Fruit fly (Drosophila melanogaster) whole organism, adult: Measurements from ENCODE around the gene CG31141.

Source experiments
- CG11617 ChIP-seq: fragments of 200-800 bp; sonication (Bioruptor generic); optimal IDR thresholded peaks from 2 replicates; lab custom pipeline; 2017; ENCODE audit warnings: mild to moderate bottlenecking, missing biosample characterization, missing genetic modification reagents, missing genetic modification characterization
- CG12768 ChIP-seq: fragments of 200-800 bp; sonication (Bioruptor generic); optimal IDR thresholded peaks from 2 replicates; lab custom pipeline; 2017; ENCODE audit warnings: missing biosample characterization, missing genetic modification characterization, mild to moderate bottlenecking, moderate library complexity, missing genetic modification reagents
- CG14711 ChIP-seq: fragments of 200-800 bp; sonication (Bioruptor generic); optimal IDR thresholded peaks from 2 replicates; lab custom pipeline; 2018; ENCODE audit warnings: missing biosample characterization, mild to moderate bottlenecking, missing genetic modification characterization, moderate library complexity
- CG1620 ChIP-seq: fragments of 200-800 bp; sonication (Bioruptor generic); optimal IDR thresholded peaks from 2 replicates; lab custom pipeline; 2016; ENCODE audit warnings: missing biosample characterization, missing genetic modification characterization
- CG33017 ChIP-seq: fragments of 200-800 bp; sonication (Bioruptor generic); optimal IDR thresholded peaks from 2 replicates; lab custom pipeline; 2018; ENCODE audit warnings: missing biosample characterization, mild to moderate bottlenecking, missing genetic modification characterization, moderate library complexity
- CG5204 ChIP-seq: fragments of 200-800 bp; sonication (Bioruptor generic); optimal IDR thresholded peaks from 2 replicates; lab custom pipeline; 2016; ENCODE audit warnings: missing biosample characterization, missing genetic modification characterization
- CG7045 ChIP-seq: fragments of 200-800 bp; sonication (Bioruptor generic); optimal IDR thresholded peaks from 2 replicates; lab custom pipeline; 2017; ENCODE audit warnings: missing biosample characterization, mild to moderate bottlenecking, missing genetic modification characterization
- CG7101 ChIP-seq: fragments of 200-800 bp; sonication (Bioruptor generic); optimal IDR thresholded peaks from 2 replicates; lab custom pipeline; 2018; ENCODE audit warnings: missing biosample characterization, mild to moderate bottlenecking, missing genetic modification characterization, moderate library complexity
- Clk ChIP-seq: fragments of 200-800 bp; sonication (Bioruptor generic); optimal IDR thresholded peaks from 2 replicates; lab custom pipeline; 2017; ENCODE audit warnings: missing biosample characterization, missing genetic modification characterization
- Crg-1 ChIP-seq: fragments of 200-800 bp; sonication (Bioruptor generic); optimal IDR thresholded peaks from 2 replicates; lab custom pipeline; 2016; ENCODE audit warnings: missing biosample characterization, missing genetic modification characterization
- Hr96 ChIP-seq: fragments of 200-800 bp; sonication (Bioruptor generic); optimal IDR thresholded peaks from 2 replicates; lab custom pipeline; 2016; ENCODE audit warnings: missing biosample characterization, missing genetic modification characterization
- Mnt ChIP-seq: fragments of 200-800 bp; sonication (Bioruptor generic); optimal IDR thresholded peaks from 2 replicates; lab custom pipeline; 2016; ENCODE audit warnings: missing biosample characterization, mild to moderate bottlenecking, missing genetic modification characterization
- bab1 ChIP-seq: fragments of 200-800 bp; sonication (Bioruptor generic); optimal IDR thresholded peaks from 3 replicates; lab custom pipeline; 2019; ENCODE audit warnings: missing biosample characterization, mild to moderate bottlenecking, missing genetic modification characterization, moderate library complexity
- cic ChIP-seq: fragments of 200-800 bp; sonication (Bioruptor generic); optimal IDR thresholded peaks from 2 replicates; lab custom pipeline; 2017; ENCODE audit warnings: missing biosample characterization, mild to moderate bottlenecking, missing genetic modification characterization, moderate library complexity
- cnc ChIP-seq, 2 experiments: fragments of >200 bp; optimal IDR thresholded peaks; 2 replicates each; lab custom pipeline; 2017
- kay ChIP-seq: fragments of 200-800 bp; sonication (Bioruptor generic); peaks from one replicate; lab custom pipeline; 2016; ENCODE audit warnings: missing biosample characterization, missing genetic modification characterization, borderline replicate concordance
- ovo ChIP-seq: fragments of 200-800 bp; sonication (Bioruptor generic); optimal IDR thresholded peaks from 2 replicates; lab custom pipeline; 2016; ENCODE audit warnings: missing biosample characterization, missing genetic modification characterization
- pad ChIP-seq: fragments of 200-800 bp; sonication (Bioruptor generic); optimal IDR thresholded peaks from 3 replicates; lab custom pipeline; 2017; ENCODE audit warnings: missing biosample characterization, missing genetic modification characterization, mild to moderate bottlenecking, moderate library complexity, missing genetic modification reagents
- tj ChIP-seq: fragments of 200-800 bp; sonication (Bioruptor generic); optimal IDR thresholded peaks from 3 replicates; lab custom pipeline; 2017; ENCODE audit warnings: missing biosample characterization, mild to moderate bottlenecking, missing genetic modification characterization, moderate library complexity
- toe ChIP-seq: fragments of 200-800 bp; sonication (Bioruptor generic); optimal IDR thresholded peaks from 2 replicates; lab custom pipeline; 2016; ENCODE audit warnings: missing biosample characterization, missing genetic modification characterization

The CG31141 gene

DNA sequence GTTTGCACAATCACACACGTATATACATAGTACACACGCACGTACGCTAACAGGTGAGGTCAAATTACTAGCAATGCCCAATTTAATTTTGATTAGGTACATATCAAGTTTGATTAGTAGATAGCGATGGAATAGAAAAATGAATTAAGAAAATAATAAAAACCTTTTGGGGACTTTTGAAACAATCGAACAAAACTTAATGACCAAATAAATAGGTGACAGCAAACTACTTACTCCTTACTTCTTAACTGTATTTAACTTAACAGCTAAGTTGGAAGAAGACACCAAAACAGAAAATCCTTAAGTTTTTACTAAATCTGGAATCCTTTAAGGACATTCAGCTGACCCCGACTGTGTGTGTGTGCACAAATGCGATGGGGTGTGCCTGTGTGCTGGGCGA, 21.1 kb upstream of the CG31141 start:
- TF ChIP-seq CG33017 (tag; lab: Kevin White, UChicago) (peak; percentile 26), CG12768 (peak; percentile 19), CG5204 (GFP tag; lab: Kevin White, UChicago) (peak; percentile 17), Mnt (GFP tag; lab: Kevin White, UChicago) (no peak), pad (no peak), CG7045 (GFP tag; lab: Kevin White, UChicago) (peak; percentile 27)

DNA sequence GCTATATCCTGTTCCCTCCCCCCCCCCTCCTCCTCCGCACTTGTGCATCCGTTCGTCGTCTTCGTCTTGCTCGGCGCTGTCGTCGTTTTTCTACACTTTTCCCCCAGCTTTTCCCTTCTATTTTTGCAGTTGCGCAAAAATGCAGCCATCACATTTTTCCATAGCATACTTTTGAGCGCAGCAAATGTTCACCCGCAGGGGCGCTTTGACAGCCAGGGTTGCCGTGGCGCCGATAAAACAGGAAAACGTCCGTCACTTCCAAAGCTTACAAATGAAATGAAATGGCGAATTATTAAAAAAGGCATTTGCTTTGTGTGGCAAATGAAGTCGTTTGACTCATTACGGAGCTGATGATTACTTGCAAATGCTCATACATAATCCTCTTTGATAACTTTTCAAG, 20.5 kb upstream of the CG31141 start:
- TF ChIP-seq pad (no peak), CG14711 (tag; lab: Kevin White, UChicago) (peak; percentile 73), Clk (GFP tag; lab: Kevin White, UChicago) (no peak), Crg-1 (GFP tag; lab: Kevin White, UChicago) (no peak)

dm6 chr3R:23903425-23903824, 19.7 kb upstream of the CG31141 start:
- TF ChIP-seq toe (GFP tag; lab: Kevin White, UChicago) (no peak), Mnt (GFP tag; lab: Kevin White, UChicago) (no peak), cnc (optimal IDR thresholded peaks at IDR 0.05; lab: Kevin White, UChicago) (no peak), cic (GFP tag; lab: Kevin White, UChicago) (no peak), CG12768 (no peak), CG11617 (GFP tag; lab: Kevin White, UChicago) (no peak), Hr96 (GFP tag; lab: Kevin White, UChicago) (no peak), Crg-1 (GFP tag; lab: Kevin White, UChicago) (no peak), CG7045 (GFP tag; lab: Kevin White, UChicago) (no peak), pad (no peak), bab1 (GFP tag; lab: Kevin White, UChicago) (no peak), kay (GFP tag; lab: Kevin White, UChicago) (no peak), tj (GFP tag; lab: Kevin White, UChicago) (no peak), CG14711 (tag; lab: Kevin White, UChicago) (no peak), CG7101 (no peak), CG33017 (tag; lab: Kevin White, UChicago) (no peak), Clk (GFP tag; lab: Kevin White, UChicago) (no peak)

dm6 chr3R:23909347-23909862, 13.7 kb upstream of the CG31141 start:
- TF ChIP-seq Crg-1 (GFP tag; lab: Kevin White, UChicago) (peak; percentile 8), bab1 (GFP tag; lab: Kevin White, UChicago) (no peak)

DNA sequence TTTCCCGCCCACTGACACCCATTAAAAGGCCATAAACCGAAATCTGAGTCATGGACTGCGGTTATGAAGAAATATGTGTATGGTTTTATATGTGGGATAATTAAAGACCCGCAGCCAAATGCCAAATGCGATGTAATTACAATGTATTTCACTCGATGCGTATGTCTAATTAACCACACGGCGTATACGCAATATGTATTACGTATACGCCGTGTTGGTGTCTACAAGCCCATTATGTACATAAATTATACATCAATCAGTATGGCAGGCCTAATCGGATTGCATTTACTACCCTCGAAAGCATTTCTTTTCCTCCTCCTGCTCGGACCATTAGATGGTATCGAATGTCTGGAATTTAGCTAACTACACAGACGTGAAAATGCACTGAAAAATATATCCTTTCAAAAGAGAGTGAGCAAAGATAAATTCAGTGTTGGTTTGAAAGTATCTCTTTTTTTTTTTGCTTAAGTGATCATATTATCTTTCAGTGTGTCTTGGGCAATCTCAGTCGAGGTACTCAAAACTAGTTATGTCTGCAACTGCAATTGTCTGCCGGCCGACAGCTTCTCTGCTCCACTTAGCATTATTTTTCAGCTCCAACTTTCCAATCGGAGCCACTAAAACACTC, 12.7 kb upstream of the CG31141 start:
- TF ChIP-seq pad (no peak), ovo (GFP tag; lab: Kevin White, UChicago) (no peak), Hr96 (GFP tag; lab: Kevin White, UChicago) (no peak), kay (GFP tag; lab: Kevin White, UChicago) (no peak), Mnt (GFP tag; lab: Kevin White, UChicago) (no peak), Crg-1 (GFP tag; lab: Kevin White, UChicago) (no peak), Clk (GFP tag; lab: Kevin White, UChicago) (no peak), bab1 (GFP tag; lab: Kevin White, UChicago) (no peak), CG14711 (tag; lab: Kevin White, UChicago) (no peak), cnc (optimal IDR thresholded peaks at IDR 0.05; lab: Kevin White, UChicago) (no peak), CG5204 (GFP tag; lab: Kevin White, UChicago) (no peak), cic (GFP tag; lab: Kevin White, UChicago) (no peak), tj (GFP tag; lab: Kevin White, UChicago) (no peak)

- TF ChIP-seq Crg-1 (GFP tag; lab: Kevin White, UChicago) (no peak), CG1620 (no peak), CG7045 (GFP tag; lab: Kevin White, UChicago) (no peak), CG11617 (GFP tag; lab: Kevin White, UChicago) (no peak), pad (no peak), Hr96 (GFP tag; lab: Kevin White, UChicago) (no peak), cnc (optimal IDR thresholded peaks at IDR 0.05; lab: Kevin White, UChicago) (no peak), ovo (GFP tag; lab: Kevin White, UChicago) (no peak), CG7101 (no peak), kay (GFP tag; lab: Kevin White, UChicago) (no peak), CG12768 (no peak), tj (GFP tag; lab: Kevin White, UChicago) (no peak), CG5204 (GFP tag; lab: Kevin White, UChicago) (no peak), CG14711 (tag; lab: Kevin White, UChicago) (no peak), bab1 (GFP tag; lab: Kevin White, UChicago) (no peak), CG33017 (tag; lab: Kevin White, UChicago) (no peak), Mnt (GFP tag; lab: Kevin White, UChicago) (no peak), Clk (GFP tag; lab: Kevin White, UChicago) (no peak), toe (GFP tag; lab: Kevin White, UChicago) (no peak), cic (GFP tag; lab: Kevin White, UChicago) (no peak)
These were observed 11.9 kb upstream of the CG31141 start for dm6 chr3R:23911073-23911690.
